Worm (Caenorhabditis elegans): ENCODE results near the gene tag-267.
"Not testable (repeated sequence)": the region's sequence is repeated elsewhere in the genome, so short reads cannot be mapped to it uniquely, and the experiment has no call there.

tag-267 gene

ce11 chrIII:683318-683717, 42.7 kb downstream of the tag-267 start, which contains the start of gene W02B3.4:
TSS of gene W02B3.4 (minus strand) at chrIII:683418.
- no peak for TF ChIP-seq hmg-20 (GFP tag; IDR thresholded peaks at IDR 0.05)
- no peak for TF ChIP-seq ceh-100 (GFP tag; IDR thresholded peaks at IDR 0.05)
- TF ChIP-seq lin-40 (tag; optimal IDR thresholded peaks at IDR 0.05) = no peak
- no peak for TF ChIP-seq him-1 (tag; optimal IDR thresholded peaks at IDR 0.05)
- no peak for TF ChIP-seq pha-4 (tag; optimal IDR thresholded peaks at IDR 0.05)
- TF ChIP-seq Y56A3A.18 (GFP tag; IDR thresholded peaks at IDR 0.05) = no peak
- no peak for TF ChIP-seq attf-5 (GFP tag; optimal IDR thresholded peaks at IDR 0.05)
- no peak for TF ChIP-seq ZK185.1 (tag; optimal IDR thresholded peaks at IDR 0.05; ENCODE audit: poor library complexity, severe bottlenecking)
- no peak for TF ChIP-seq chd-7 (tag; optimal IDR thresholded peaks at IDR 0.05)
- no peak for TF ChIP-seq D2030.7 (GFP tag; IDR thresholded peaks at IDR 0.05)
- TF ChIP-seq ztf-26 (tag; optimal IDR thresholded peaks at IDR 0.05) = no peak
- TF ChIP-seq aptf-3 (GFP tag; IDR thresholded peaks at IDR 0.05) = no peak
- TF ChIP-seq unc-62 (GFP tag; optimal IDR thresholded peaks at IDR 0.05) = no peak
- no peak for TF ChIP-seq hrde-1 (tag; optimal IDR thresholded peaks at IDR 0.05; ENCODE audit: borderline replicate concordance)
- TF ChIP-seq let-607 (tag; optimal IDR thresholded peaks at IDR 0.05) = no peak
- no peak for TF ChIP-seq dpl-1 (GFP tag; optimal IDR thresholded peaks at IDR 0.05)
- no peak for TF ChIP-seq F33H1.4 (GFP tag; IDR thresholded peaks at IDR 0.05)

- no peak for TF ChIP-seq B0336.3 (GFP tag; IDR thresholded peaks at IDR 0.05)
- no peak for TF ChIP-seq F57A8.1 (GFP tag; optimal IDR thresholded peaks at IDR 0.05)
- TF ChIP-seq madf-6 (GFP tag; IDR thresholded peaks at IDR 0.05) = peak; percentile 26; the same call in 1 of the 2 replicates
Measured at ce11 chrIII:688083-688482, 47.5 kb downstream of the tag-267 start.

ce11 chrIII:688869-689268, 48.3 kb downstream of the tag-267 start, which contains the start of gene elf-1:
TSS of gene elf-1 (plus strand) at chrIII:689169.
- not testable (repeated sequence) for TF ChIP-seq mes-4 (tag; optimal IDR thresholded peaks at IDR 0.05); let-607 (tag; optimal IDR thresholded peaks at IDR 0.05); Y53F4B.3 (GFP tag; IDR thresholded peaks at IDR 0.05)
